Worm (Caenorhabditis elegans): ENCODE data around the gene apx-1.

The apx-1 gene

ce11 chrV:3185855-3186254 lies 24.1 kb upstream of the apx-1 start:
- TF ChIP-seq hlh-30 (tag; optimal IDR thresholded peaks at IDR 0.05; ENCODE audit: insufficient read depth): no peak
- TF ChIP-seq ceh-9 (tag; optimal IDR thresholded peaks at IDR 0.05): no peak
- no peak for TF ChIP-seq eyg-1 (tag; optimal IDR thresholded peaks at IDR 0.05)
- TF ChIP-seq ahr-1 (tag; optimal IDR thresholded peaks at IDR 0.05): no peak
- no peak for TF ChIP-seq pqm-1 (tag; optimal IDR thresholded peaks at IDR 0.05)
- TF ChIP-seq sdc-2 (tag; optimal IDR thresholded peaks at IDR 0.05): no peak
- TF ChIP-seq ceh-24 (tag; optimal IDR thresholded peaks at IDR 0.05): no peak
- TF ChIP-seq F13H6.1 (tag; optimal IDR thresholded peaks at IDR 0.05): no peak
- TF ChIP-seq lin-11 (tag; optimal IDR thresholded peaks at IDR 0.05): no peak

ce11 chrV:3188043-3188442 lies 22.0 kb upstream of the apx-1 start, which contains the start of gene lag-2:
TSS of gene lag-2 (plus strand) at chrV:3188343.
- TF ChIP-seq syd-9 (tag; optimal IDR thresholded peaks at IDR 0.05): no peak

- TF ChIP-seq hlh-30 (tag; optimal IDR thresholded peaks at IDR 0.05; ENCODE audit: insufficient read depth) (no peak), elt-2 (tag; optimal IDR thresholded peaks at IDR 0.05) (peak; percentile 74), ceh-30 (tag; optimal IDR thresholded peaks at IDR 0.05) (peak; percentile 90), elt-4 (tag; optimal IDR thresholded peaks at IDR 0.05) (no peak), pros-1 (tag; optimal IDR thresholded peaks at IDR 0.05) (no peak), T23F11.4 (GFP tag; optimal IDR thresholded peaks at IDR 0.05) (no peak)
Measured at ce11 chrV:3193091-3193608, 16.8 kb upstream of the apx-1 start, which contains the start of the genes Y73C8B.3 and Y73C8B.9. TSS of gene Y73C8B.3 (minus strand) at chrV:3193237. TSS of gene Y73C8B.9 (plus strand) at chrV:3193558.

ce11 chrV:3194952-3195450 lies 15.0 kb upstream of the apx-1 start, which contains the start of gene Y73C8B.2:
TSS of gene Y73C8B.2 (minus strand) at chrV:3195002.
- TF ChIP-seq tbx-7 (tag; optimal IDR thresholded peaks at IDR 0.05): no peak
- TF ChIP-seq pag-3 (tag; optimal IDR thresholded peaks at IDR 0.05; ENCODE audit: borderline replicate concordance): no peak
- no peak for TF ChIP-seq ttx-3 (tag; optimal IDR thresholded peaks at IDR 0.05)
- no peak for TF ChIP-seq nhr-11 (tag; optimal IDR thresholded peaks at IDR 0.05)

ce11 chrV:3195814-3196213 lies 14.2 kb upstream of the apx-1 start:
- TF ChIP-seq nfya-1 (tag; optimal IDR thresholded peaks at IDR 0.05): peak; percentile 89
- TF ChIP-seq madf-2 (tag; optimal IDR thresholded peaks at IDR 0.05): no peak
- no peak for TF ChIP-seq nhr-232 (tag; optimal IDR thresholded peaks at IDR 0.05)

DNA sequence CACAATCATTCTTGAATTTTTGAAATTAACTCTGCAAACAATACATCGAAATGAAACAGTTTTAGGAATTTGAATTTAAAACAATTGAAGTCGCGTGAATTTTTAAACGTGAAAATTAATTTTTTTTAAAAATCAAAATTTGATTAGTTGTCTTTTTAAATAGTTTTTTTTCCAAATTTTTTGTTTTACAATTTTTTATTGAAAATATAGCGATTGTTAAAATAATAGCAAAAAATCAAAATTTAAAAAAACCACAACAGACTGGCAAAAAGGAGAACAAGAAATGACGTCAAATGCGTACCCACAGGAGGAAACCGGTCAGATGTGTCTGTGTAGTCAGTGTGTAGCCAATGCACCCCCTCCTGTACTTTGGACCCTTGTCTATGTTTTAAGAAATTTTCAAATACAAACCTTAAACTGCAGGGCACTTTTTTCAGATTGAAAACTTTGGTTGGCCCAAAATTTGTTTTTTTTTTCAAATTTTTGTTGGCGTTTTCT lies 13.1 kb upstream of the apx-1 start, which contains the start of the genes Y73C8B.1 and Y73C8B.5:
Y73C8B.1 (minus strand) TSS at position 51 of the 498 bp plus-strand sequence.
Y73C8B.5 (plus strand) TSS at position 437 of the 498 bp plus-strand sequence.
- TF ChIP-seq dve-1 (tag; optimal IDR thresholded peaks at IDR 0.05): no peak
- TF ChIP-seq pat-9 (tag; optimal IDR thresholded peaks at IDR 0.05): no peak
- TF ChIP-seq ztf-16 (tag; optimal IDR thresholded peaks at IDR 0.05): no peak
- no peak for TF ChIP-seq fkh-6 (tag; optimal IDR thresholded peaks at IDR 0.05)
- no peak for TF ChIP-seq pha-4 (tag; optimal IDR thresholded peaks at IDR 0.05)
- TF ChIP-seq unc-55 (GFP tag; optimal IDR thresholded peaks at IDR 0.05): no peak
- TF ChIP-seq hlh-6 (tag; optimal IDR thresholded peaks at IDR 0.05): no peak
- TF ChIP-seq ceh-19 (GFP tag; optimal IDR thresholded peaks at IDR 0.05): no peak
- TF ChIP-seq mec-3 (tag; optimal IDR thresholded peaks at IDR 0.05; ENCODE audit: borderline replicate concordance): no peak
- TF ChIP-seq ceh-31 (tag; optimal IDR thresholded peaks at IDR 0.05): no peak
- no peak for TF ChIP-seq ceh-48 (tag; optimal IDR thresholded peaks at IDR 0.05)
- TF ChIP-seq pros-1 (tag; optimal IDR thresholded peaks at IDR 0.05): no peak
- TF ChIP-seq nhr-232 (tag; optimal IDR thresholded peaks at IDR 0.05): no peak

All from whole organism, late embryonic.